Worm (Caenorhabditis elegans) whole organism, young adult: ENCODE data around the gene rgr-1.
A peak's percentile ranks its signal among the peaks of the same experiment; 100 is the strongest.

Experiments used
- Y56A3A.18 ChIP-seq: fragments of 200-800 bp; sonication (Bioruptor generic); IDR thresholded peaks from 2 replicates; pipeline ENCODE4 v1.3.6; 2022; ENCODE audit warnings: missing genetic modification reagents, missing genetic modification characterization, missing compliant biosample characterization
- Y67H2A.10 ChIP-seq: fragments of 200-800 bp; sonication (Bioruptor generic); conservative IDR thresholded peaks from 2 replicates; pipeline ENCODE4 v1.3.6; 2022; ENCODE audit warnings: missing genetic modification reagents, missing genetic modification characterization, missing compliant biosample characterization
- gei-17 ChIP-seq: fragments of 200-800 bp; sonication (Bioruptor generic); optimal IDR thresholded peaks from 2 replicates; lab custom pipeline; 2018; ENCODE audit warnings: mild to moderate bottlenecking, missing genetic modification characterization, missing compliant biosample characterization
- mxl-1 ChIP-seq: sonication (generic microtip); optimal IDR thresholded peaks from 2 replicates; lab custom pipeline; 2016; ENCODE audit warnings: missing genetic modification characterization, missing compliant biosample characterization
- tbp1 ChIP-seq: fragments of 200-800 bp; sonication (Bioruptor generic); optimal IDR thresholded peaks from 2 replicates; lab custom pipeline; 2018; ENCODE audit warnings: mild to moderate bottlenecking, missing genetic modification characterization, missing compliant biosample characterization
- unc-62 ChIP-seq: fragments of 150-350 bp; optimal IDR thresholded peaks from 2 replicates; lab custom pipeline; 2014; ENCODE audit warnings: missing biosample characterization, missing genetic modification reagents, missing genetic modification characterization
- ztf-28 ChIP-seq: fragments of 200-800 bp; sonication (Bioruptor generic); IDR thresholded peaks from 2 replicates; pipeline ENCODE4 v1.3.6; 2022; ENCODE audit warnings: missing genetic modification reagents, missing genetic modification characterization, missing compliant biosample characterization

ce11 chrIII:9434999-9435398 lies 41.5 kb downstream of the rgr-1 start:
- no peak for TF ChIP-seq mxl-1 (tag; lab: Kevin White, UChicago)
- no peak for TF ChIP-seq gei-17 (GFP tag; lab: Kevin White, UChicago)
- TF ChIP-seq unc-62: no peak
- no peak for TF ChIP-seq tbp1
- no peak for TF ChIP-seq ztf-28 (GFP tag; lab: Robert Waterston, UW)
- TF ChIP-seq Y56A3A.18 (GFP tag; lab: Robert Waterston, UW): 0 out of 2 replicates have a peak, but pooled peaks have one; percentile 19
- TF ChIP-seq Y67H2A.10 (GFP tag; lab: Robert Waterston, UW): no peak
